Fruit fly (Drosophila melanogaster) whole organism, wandering third instar larva: ENCODE results near the gene haf.

Experiments
- CG32264 ChIP-seq: fragments of 200-800 bp; sonication (Bioruptor generic); optimal IDR thresholded peaks from 2 replicates; lab custom pipeline; 2016; ENCODE audit warnings: missing biosample characterization, missing genetic modification characterization
- CrebA ChIP-seq: fragments of 200-800 bp; sonication (Bioruptor generic); optimal IDR thresholded peaks from 2 replicates; lab custom pipeline; 2016; ENCODE audit warnings: missing biosample characterization, mild to moderate bottlenecking, missing genetic modification characterization, borderline replicate concordance
- GATAd ChIP-seq: sonication (Bioruptor generic); optimal IDR thresholded peaks from 2 replicates; lab custom pipeline; 2016; ENCODE audit warnings: missing biosample characterization, missing genetic modification characterization
- Jra ChIP-seq: sonication (Bioruptor generic); optimal IDR thresholded peaks from 2 replicates; lab custom pipeline; 2016; ENCODE audit warnings: missing biosample characterization, missing genetic modification characterization
- Mio ChIP-seq: sonication (Bioruptor generic); optimal IDR thresholded peaks from 2 replicates; lab custom pipeline; 2016; ENCODE audit warnings: missing biosample characterization, missing genetic modification characterization
- Myc ChIP-seq: fragments of >200 bp; optimal IDR thresholded peaks from 2 replicates; lab custom pipeline; 2017
- OdsH ChIP-seq: fragments of 200-800 bp; sonication (Bioruptor generic); optimal IDR thresholded peaks from 2 replicates; lab custom pipeline; 2016; ENCODE audit warnings: missing biosample characterization, mild to moderate bottlenecking, missing genetic modification characterization
- dmrt93B ChIP-seq: fragments of 200-800 bp; sonication (Bioruptor generic); optimal IDR thresholded peaks from 2 replicates; lab custom pipeline; 2018; ENCODE audit warnings: missing biosample characterization, mild to moderate bottlenecking, missing genetic modification characterization
- h ChIP-seq: fragments of 200-800 bp; sonication (Bioruptor generic); optimal IDR thresholded peaks from 3 replicates; lab custom pipeline; 2016; ENCODE audit warnings: missing biosample characterization, mild to moderate bottlenecking, missing genetic modification characterization
- lola ChIP-seq: fragments of >200 bp; optimal IDR thresholded peaks from 2 replicates; lab custom pipeline; 2017; ENCODE audit warnings: missing biosample characterization, missing genetic modification characterization
- psq ChIP-seq: fragments of 200-800 bp; sonication (Bioruptor generic); optimal IDR thresholded peaks from 3 replicates; lab custom pipeline; 2017; ENCODE audit warnings: missing biosample characterization, mild to moderate bottlenecking, missing genetic modification characterization, moderate library complexity
- sage ChIP-seq: fragments of 200-800 bp; sonication (Bioruptor generic); optimal IDR thresholded peaks from 2 replicates; lab custom pipeline; 2016; ENCODE audit warnings: missing biosample characterization, mild to moderate bottlenecking, missing genetic modification characterization
- sv ChIP-seq: fragments of 200-800 bp; sonication (Bioruptor generic); optimal IDR thresholded peaks from 3 replicates; lab custom pipeline; 2016; ENCODE audit warnings: missing biosample characterization, missing genetic modification characterization
- tai ChIP-seq: sonication (Bioruptor generic); optimal IDR thresholded peaks from 2 replicates; lab custom pipeline; 2016; ENCODE audit warnings: missing biosample characterization, missing genetic modification characterization

dm6 chr2L:1638650-1639549 lies 84.0 kb downstream of the haf start:
- no peak for TF ChIP-seq h (GFP tag; lab: Kevin White, UChicago)
- TF ChIP-seq Jra (GFP tag; lab: Kevin White, UChicago): no peak
- TF ChIP-seq Mio: no peak
- no peak for TF ChIP-seq OdsH (GFP tag; lab: Kevin White, UChicago)
- TF ChIP-seq psq: no peak
- no peak for TF ChIP-seq dmrt93B
- no peak for TF ChIP-seq sage
- TF ChIP-seq CG32264 (GFP tag; lab: Kevin White, UChicago): no peak
- TF ChIP-seq Myc (lab: Kevin White, UChicago): no peak
- TF ChIP-seq lola (GFP tag; lab: Kevin White, UChicago): no peak
- no peak for TF ChIP-seq GATAd
- no peak for TF ChIP-seq CrebA (GFP tag; lab: Kevin White, UChicago)
- peak; percentile 99 for TF ChIP-seq sv (GFP tag; lab: Kevin White, UChicago)
- TF ChIP-seq tai (GFP tag; lab: Kevin White, UChicago): no peak
